Worm (Caenorhabditis elegans) whole organism, L4 larva: Measurements from ENCODE around the gene F28A10.1.

Experiments
- F37D6.2 ChIP-seq: sonication (generic microtip); optimal IDR thresholded peaks from 2 replicates; lab custom pipeline; 2016; ENCODE audit warnings: mild to moderate bottlenecking, missing genetic modification characterization, missing compliant biosample characterization
- Y105C5A.15 ChIP-seq: fragments of 200-800 bp; sonication (Bioruptor generic); IDR thresholded peaks from 2 replicates; pipeline ENCODE4 v1.3.6; 2022; ENCODE audit warnings: missing genetic modification characterization, missing compliant biosample characterization
- ZK546.5 ChIP-seq, 2 experiments: sonication (generic microtip); optimal IDR thresholded peaks; 2 replicates each; lab custom pipeline; 2017; ENCODE audit warnings: missing biosample characterization in 2 of 2, missing genetic modification characterization in 2 of 2
- aly-2 ChIP-seq: sonication (generic microtip); optimal IDR thresholded peaks from 2 replicates; lab custom pipeline; 2018; ENCODE audit warnings: missing biosample characterization, missing genetic modification characterization
- arid-1 ChIP-seq: fragments of 200-800 bp; sonication (Bioruptor generic); conservative IDR thresholded peaks from 2 replicates; pipeline ENCODE4 v1.3.6; 2022; ENCODE audit warnings: missing genetic modification reagents, missing genetic modification characterization, missing compliant biosample characterization
- attf-4 ChIP-seq: sonication (generic microtip); optimal IDR thresholded peaks from 3 replicates; lab custom pipeline; 2017; ENCODE audit warnings: missing biosample characterization, missing genetic modification characterization
- ceh-20 ChIP-seq: fragments of 200-800 bp; sonication (Bioruptor generic); IDR thresholded peaks from 2 replicates; pipeline ENCODE4 v1.3.6; 2022; ENCODE audit warnings: missing genetic modification reagents, missing genetic modification characterization, missing compliant biosample characterization
- ceh-28 ChIP-seq: fragments of 150-350 bp; optimal IDR thresholded peaks from 2 replicates; lab custom pipeline; 2014; ENCODE audit warnings: missing biosample characterization, missing genetic modification reagents, missing genetic modification characterization
- ceh-32 ChIP-seq: sonication (generic microtip); optimal IDR thresholded peaks from 2 replicates; lab custom pipeline; 2016; ENCODE audit warnings: mild to moderate bottlenecking, missing genetic modification characterization, missing compliant biosample characterization; ENCODE audit not compliant: poor library complexity
- cey-2 ChIP-seq: sonication (generic microtip); optimal IDR thresholded peaks from 3 replicates; lab custom pipeline; 2017; ENCODE audit warnings: missing genetic modification characterization, mild to moderate bottlenecking, missing compliant biosample characterization, antibody characterized with exemption, borderline replicate concordance; ENCODE audit not compliant: insufficient read depth
- dmd-6 ChIP-seq: fragments of 200-800 bp; sonication (Bioruptor generic); IDR thresholded peaks from 2 replicates; pipeline ENCODE4 v1.3.6; 2022; ENCODE audit warnings: missing genetic modification reagents, missing genetic modification characterization, missing compliant biosample characterization
- duxl-1 ChIP-seq: sonication (generic microtip); optimal IDR thresholded peaks from 2 replicates; lab custom pipeline; 2016; ENCODE audit warnings: mild to moderate bottlenecking, missing genetic modification characterization, moderate library complexity, missing compliant biosample characterization; ENCODE audit not compliant: poor library complexity
- hif-1 ChIP-seq, 2 experiments: sonication (generic microtip); optimal IDR thresholded peaks; 2 replicates each; lab custom pipeline; 2016 to 2017; ENCODE audit warnings: missing compliant biosample characterization in 2 of 2, missing genetic modification characterization in 2 of 2, missing genetic modification reagents in 2 of 2, missing genotype in 2 of 2, mild to moderate bottlenecking in 1 of 2
- hlh-30 ChIP-seq: sonication (generic microtip); optimal IDR thresholded peaks from 2 replicates; lab custom pipeline; 2017; ENCODE audit warnings: antibody characterized with exemption, mild to moderate bottlenecking, missing genetic modification characterization, missing compliant biosample characterization; ENCODE audit not compliant: insufficient read depth
- lin-1 ChIP-seq: fragments of 200-800 bp; sonication (Bioruptor generic); IDR thresholded peaks from 2 replicates; pipeline ENCODE4 v1.3.6; 2022; ENCODE audit warnings: missing genetic modification reagents, missing genetic modification characterization, missing compliant biosample characterization
- lin-38 ChIP-seq: fragments of 200-800 bp; sonication (Bioruptor generic); IDR thresholded peaks from 2 replicates; pipeline ENCODE4 v1.3.6; 2022; ENCODE audit warnings: missing genetic modification reagents, missing genetic modification characterization, missing compliant biosample characterization
- lin-39 ChIP-seq: fragments of 150-350 bp; optimal IDR thresholded peaks from 2 replicates; lab custom pipeline; 2014; ENCODE audit warnings: missing biosample characterization, missing genetic modification reagents, missing genetic modification characterization
- lsy-2 ChIP-seq, 2 experiments: fragments of 150-350 bp in 1 of 2; sonication (generic microtip) in 1 of 2; optimal IDR thresholded peaks; 2 replicates each; lab custom pipeline; 2014 to 2017; ENCODE audit warnings: missing biosample characterization in 2 of 2, missing genetic modification characterization in 2 of 2
- mep-1 ChIP-seq: fragments of 150-350 bp; sonication (generic microtip); optimal IDR thresholded peaks from 3 replicates; lab custom pipeline; 2014; ENCODE audit warnings: missing biosample characterization, missing genetic modification characterization
- nhr-11 ChIP-seq: fragments of 150-350 bp; optimal IDR thresholded peaks from 2 replicates; lab custom pipeline; 2014; ENCODE audit warnings: missing biosample characterization, missing genetic modification characterization
- nhr-28 ChIP-seq: fragments of 150-350 bp; optimal IDR thresholded peaks from 2 replicates; lab custom pipeline; 2014; ENCODE audit warnings: missing biosample characterization, missing genetic modification characterization
- nhr-42 ChIP-seq: fragments of 200-800 bp; sonication (Bioruptor generic); IDR thresholded peaks from 2 replicates; pipeline ENCODE4 v1.3.6; 2022; ENCODE audit warnings: missing genetic modification characterization, missing compliant biosample characterization
- nhr-77 ChIP-seq: fragments of 150-350 bp; optimal IDR thresholded peaks from 2 replicates; lab custom pipeline; 2014; ENCODE audit warnings: missing biosample characterization, missing genetic modification characterization
- pha-4 ChIP-seq, 2 experiments: fragments of 150-350 bp in 1 of 2; fragments of 200-800 bp in 1 of 2; sonication (Bioruptor generic) in 1 of 2; IDR thresholded peaks in 1 of 2; optimal IDR thresholded peaks in 1 of 2; 2 replicates each; pipeline versions ENCODE4 v1.3.6 to Lab custom; 2014 to 2022; ENCODE audit warnings: missing genetic modification characterization in 2 of 2, missing genetic modification reagents in 2 of 2, missing biosample characterization in 1 of 2, missing compliant biosample characterization in 1 of 2
- pqm-1 ChIP-seq: sonication (generic microtip); optimal IDR thresholded peaks from 2 replicates; lab custom pipeline; 2017; ENCODE audit warnings: missing biosample characterization, missing genetic modification characterization
- saeg-2 ChIP-seq: fragments of 200-800 bp; sonication (Bioruptor generic); IDR thresholded peaks from 2 replicates; pipeline ENCODE4 v1.3.6; 2022; ENCODE audit warnings: missing genetic modification reagents, missing genetic modification characterization, missing compliant biosample characterization
- sdz-12 ChIP-seq: fragments of 200-800 bp; sonication (Bioruptor generic); optimal IDR thresholded peaks from 2 replicates; lab custom pipeline; 2018; ENCODE audit warnings: mild to moderate bottlenecking, missing genetic modification characterization, missing compliant biosample characterization
- skn-1 ChIP-seq: fragments of 150-350 bp; optimal IDR thresholded peaks from 2 replicates; lab custom pipeline; 2014; ENCODE audit warnings: missing biosample characterization, missing genetic modification characterization
- unc-130 ChIP-seq: sonication (generic microtip); optimal IDR thresholded peaks from 2 replicates; lab custom pipeline; 2016; ENCODE audit warnings: missing genetic modification reagents, missing genetic modification characterization, missing compliant biosample characterization
- zfp-2 ChIP-seq: sonication (generic microtip); optimal IDR thresholded peaks from 2 replicates; lab custom pipeline; 2016; ENCODE audit warnings: mild to moderate bottlenecking, missing genetic modification characterization, missing compliant biosample characterization
- zfp-3 ChIP-seq: fragments of 200-800 bp; sonication (Bioruptor generic); conservative IDR thresholded peaks from 2 replicates; pipeline ENCODE4 v1.3.6; 2022; ENCODE audit warnings: missing genetic modification reagents, missing genetic modification characterization, missing compliant biosample characterization

The F28A10.1 gene

ce11 chrII:803009-803408 is 22.6 kb upstream of the F28A10.1 start, which contains the start of gene F46F5.13 (continued):
- no peak for TF ChIP-seq duxl-1 (tag; lab: Kevin White, UChicago)

ce11 chrII:808457-808856 is 17.2 kb upstream of the F28A10.1 start, which contains the start of gene F46F5.11:
TSS of gene F46F5.11 (plus strand) at chrII:808757.
- TF ChIP-seq nhr-77 (tag; lab: Kevin White, UChicago) (no peak), ZK546.5 (tag; optimal IDR thresholded peaks at IDR 0.05; lab: Kevin White, UChicago) (no peak), nhr-11 (tag; lab: Kevin White, UChicago) (no peak), attf-4 (no peak), arid-1 (GFP tag; lab: Robert Waterston, UW) (no peak), lin-39 (tag; lab: Kevin White, UChicago) (no peak), Y105C5A.15 (GFP tag; lab: Robert Waterston, UW) (no peak), skn-1 (tag; lab: Kevin White, UChicago) (no peak), lsy-2 (tag; optimal IDR thresholded peaks at IDR 0.05; lab: Kevin White, UChicago) (no peak), saeg-2 (no peak), sdz-12 (GFP tag; lab: Kevin White, UChicago) (no peak), cey-2 (tag; lab: Kevin White, UChicago) (no peak), F37D6.2 (tag; lab: Kevin White, UChicago) (no peak), dmd-6 (no peak), mep-1 (tag; lab: Kevin White, UChicago) (no peak)
- TF ChIP-seq, all 104 proteins: peak for 0

- TF ChIP-seq nhr-28 (tag; lab: Kevin White, UChicago) (no peak), nhr-42 (GFP tag; lab: Robert Waterston, UW) (no peak), duxl-1 (tag; lab: Kevin White, UChicago) (no peak), lin-38 (GFP tag; lab: Robert Waterston, UW) (no peak), zfp-2 (no peak), ceh-20 (GFP tag; lab: Robert Waterston, UW) (no peak)
Observed at ce11 chrII:812917-813316, 12.7 kb upstream of the F28A10.1 start, which contains the start of gene F46F5.5. TSS of gene F46F5.5 (minus strand) at chrII:813017.

ce11 chrII:814737-815136 is 10.9 kb upstream of the F28A10.1 start, which contains the start of gene msrp-3:
TSS of gene msrp-3 (minus strand) at chrII:814837.
- TF ChIP-seq F37D6.2 (tag; lab: Kevin White, UChicago) = no peak
- no peak for TF ChIP-seq hif-1 (tag; optimal IDR thresholded peaks at IDR 0.05; lab: Kevin White, UChicago)
- TF ChIP-seq duxl-1 (tag; lab: Kevin White, UChicago) = no peak
- TF ChIP-seq hlh-30 = no peak
- no peak for TF ChIP-seq ceh-32 (tag; lab: Kevin White, UChicago)
- TF ChIP-seq ceh-28 (tag; lab: Kevin White, UChicago) = no peak
- TF ChIP-seq unc-130 (GFP tag; lab: Kevin White, UChicago) = no peak
- TF ChIP-seq pqm-1 (tag; lab: Kevin White, UChicago) = no peak

- no peak for TF ChIP-seq pha-4 (GFP tag; IDR thresholded peaks at IDR 0.05; lab: Robert Waterston, UW)
- no peak for TF ChIP-seq pha-4 (tag; optimal IDR thresholded peaks at IDR 0.05; lab: Kevin White, UChicago)
- no peak for TF ChIP-seq zfp-3 (GFP tag; lab: Robert Waterston, UW)
- no peak for TF ChIP-seq lin-1
- TF ChIP-seq aly-2 (tag; lab: Kevin White, UChicago) = no peak
- TF ChIP-seq, all 104 proteins: peak for 0
Observed at ce11 chrII:820519-820918, 5.1 kb upstream of the F28A10.1 start, which contains the start of gene F46F5.7. TSS of gene F46F5.7 (minus strand) at chrII:820619.
